Worm (Caenorhabditis elegans) whole organism, dauer: ENCODE data around the gene Y49F6C.6.

ENCODE experiments used
- unc-62 ChIP-seq: sonication (generic microtip); optimal IDR thresholded peaks from 2 replicates; lab custom pipeline; 2017; ENCODE audit warnings: missing biosample characterization, missing genetic modification reagents, missing genetic modification characterization

The Y49F6C.6 gene

ce11 chrII:3371010-3371409 lies 4.0 kb upstream of the Y49F6C.6 start, which contains the start of gene bath-23:
bath-23 (plus strand) TSS chrII:3371310.
- no peak for TF ChIP-seq unc-62 (GFP tag; lab: Kevin White, UChicago)

ce11 chrII:3370061-3370460 lies 3.1 kb upstream of the Y49F6C.6 start, which contains the start of gene Y49F6C.8:
Y49F6C.8 (minus strand) TSS chrII:3370111.
- TF ChIP-seq unc-62 (GFP tag; lab: Kevin White, UChicago) = no peak

DNA sequence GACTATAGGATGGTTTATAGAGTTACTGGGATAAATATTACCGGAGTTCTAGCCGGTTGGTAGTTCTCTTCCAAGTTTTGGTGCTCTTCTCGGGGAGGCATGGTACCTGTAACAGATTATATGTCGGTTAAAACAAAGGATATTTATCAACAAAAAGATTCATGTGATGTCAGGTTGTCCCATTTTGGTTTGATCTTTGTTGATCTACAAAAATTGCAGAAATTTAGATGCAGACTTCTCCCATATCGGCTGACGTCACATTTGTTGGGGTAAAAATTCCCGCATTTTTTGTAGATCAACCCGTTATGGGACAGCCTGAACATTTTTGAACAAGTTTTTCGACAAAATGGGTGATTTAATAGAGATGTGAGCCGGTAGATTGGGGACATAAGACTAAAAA lies 1.1 kb upstream of the Y49F6C.6 start, which contains the start of gene Y49F6C.7:
Gene Y49F6C.7, minus strand, starts transcription at position 101 of the 400 bp plus-strand sequence.
- no peak for TF ChIP-seq unc-62 (GFP tag; lab: Kevin White, UChicago)

ce11 chrII:3358834-3359233 lies 8.2 kb downstream of the Y49F6C.6 start, which contains the start of the genes lido-14 and bath-27:
lido-14 (plus strand) TSS chrII:3359134.
bath-27 (plus strand) TSS chrII:3359139.
- TF ChIP-seq unc-62 (GFP tag; lab: Kevin White, UChicago) = no peak

- TF ChIP-seq unc-62 (GFP tag; lab: Kevin White, UChicago) = no peak
Observed at ce11 chrII:3349820-3350291, 17.1 kb downstream of the Y49F6C.6 start, which contains the start of gene F14D2.8. F14D2.8 (minus strand) TSS chrII:3349870.

DNA sequence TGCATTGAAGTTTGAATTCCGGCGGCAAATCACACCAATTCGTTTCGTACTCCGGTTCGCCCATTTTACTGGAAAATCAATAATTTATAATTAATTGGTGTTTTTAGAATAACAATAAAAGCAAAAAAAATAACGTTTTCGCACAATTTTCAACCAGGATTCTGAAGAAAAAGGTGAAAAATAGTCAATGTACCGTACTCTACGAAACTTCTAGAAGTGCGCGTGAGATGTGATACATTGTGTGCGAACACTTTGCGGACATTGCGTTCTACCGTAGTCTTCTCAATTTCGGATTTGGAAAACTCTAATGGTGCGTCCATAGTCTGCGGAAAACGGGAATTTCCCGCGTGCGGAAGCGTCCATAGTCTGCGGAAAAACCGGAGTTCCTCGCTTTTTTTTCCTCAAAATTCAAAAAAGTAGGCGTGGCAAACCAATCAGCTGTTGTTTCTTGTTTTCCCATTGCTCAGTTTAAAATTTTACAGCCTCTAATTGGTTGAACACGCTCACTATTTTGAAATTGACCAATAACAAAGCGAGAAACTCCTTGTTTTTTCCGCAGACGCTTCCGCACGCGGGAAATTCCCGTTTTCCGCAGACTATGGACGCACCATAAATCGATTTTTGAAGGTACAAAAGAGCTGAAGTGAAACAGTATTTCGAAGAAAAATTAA lies 18.9 kb downstream of the Y49F6C.6 start, which contains the start of the genes F14D2.14 and bath-29:
Gene F14D2.14, minus strand, starts transcription at position 51 of the 671 bp plus-strand sequence.
Gene bath-29, plus strand, starts transcription at position 621 of the 671 bp plus-strand sequence.
- no peak for TF ChIP-seq unc-62 (GFP tag; lab: Kevin White, UChicago)

DNA sequence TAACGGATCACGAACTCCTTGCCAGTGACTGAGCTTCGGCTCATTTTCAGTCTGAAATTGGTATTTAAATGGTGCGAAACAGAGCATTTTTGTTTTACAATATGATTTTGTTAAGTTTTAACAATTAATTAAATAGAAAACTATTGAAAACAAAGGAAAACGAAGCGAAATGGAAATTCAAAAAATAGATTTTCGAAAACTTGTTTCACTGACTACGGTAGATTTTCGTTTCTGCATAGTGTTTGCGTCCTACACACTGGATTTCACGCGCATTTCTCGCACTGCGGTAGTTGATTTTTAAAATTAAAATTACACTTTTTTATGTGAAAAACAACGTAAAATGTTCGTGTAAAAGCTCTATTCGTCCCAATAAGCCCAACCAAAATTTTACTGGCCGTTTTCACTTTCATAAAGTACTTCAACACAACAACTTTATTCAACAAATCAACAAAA lies 20.6 kb downstream of the Y49F6C.6 start, which contains the start of gene bath-30:
Gene bath-30, minus strand, starts transcription at position 51 of the 453 bp plus-strand sequence.
- no peak for TF ChIP-seq unc-62 (GFP tag; lab: Kevin White, UChicago)

DNA sequence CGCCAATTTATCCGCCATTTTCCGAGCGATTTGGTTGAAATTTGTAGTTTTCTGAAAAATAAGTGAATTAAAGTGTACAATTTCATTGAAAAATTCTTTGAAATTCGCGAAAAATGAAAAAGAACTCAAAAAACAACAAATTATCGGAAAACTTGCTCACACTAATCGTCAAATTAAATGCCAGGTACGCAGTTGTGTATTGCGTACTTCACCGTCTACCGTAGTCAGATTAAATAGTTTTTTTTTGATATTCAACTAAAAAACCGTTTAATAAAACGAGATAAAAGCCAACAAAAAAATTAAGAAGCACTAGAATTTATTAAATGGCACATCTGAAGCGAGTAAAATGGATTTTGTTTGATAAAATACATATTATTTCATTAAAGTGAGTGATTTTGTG lies 22.1 kb downstream of the Y49F6C.6 start, which contains the start of gene bath-28:
Gene bath-28, minus strand, starts transcription at position 51 of the 400 bp plus-strand sequence.
- TF ChIP-seq unc-62 (GFP tag; lab: Kevin White, UChicago) = no peak

- no peak for TF ChIP-seq unc-62 (GFP tag; lab: Kevin White, UChicago)
Observed at ce11 chrII:3343714-3344113, 23.3 kb downstream of the Y49F6C.6 start, which contains the start of gene F14D2.15. F14D2.15 (minus strand) TSS chrII:3343814.

DNA sequence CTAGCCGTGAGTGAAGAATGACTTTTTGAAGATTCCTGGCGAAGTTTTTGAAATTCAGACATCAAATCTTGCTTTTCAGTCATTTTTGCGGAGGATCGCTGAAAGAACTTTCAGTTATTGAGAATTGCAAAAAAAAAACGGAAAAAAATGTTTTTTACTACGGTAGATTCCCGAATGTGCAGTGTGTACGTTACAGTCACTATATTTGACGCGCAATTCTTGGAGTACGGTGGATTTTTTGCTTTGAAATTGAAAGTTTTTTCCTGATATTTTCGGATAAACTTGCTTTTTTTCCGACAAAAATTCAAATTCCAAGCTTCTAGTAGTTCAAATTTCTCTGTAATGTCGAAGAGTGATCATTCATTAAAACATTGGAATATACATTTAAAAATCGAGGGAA lies 25.0 kb downstream of the Y49F6C.6 start, which contains the start of gene F14D2.11:
Gene F14D2.11, minus strand, starts transcription at position 101 of the 400 bp plus-strand sequence.
- no peak for TF ChIP-seq unc-62 (GFP tag; lab: Kevin White, UChicago)

ce11 chrII:3340818-3341217 lies 26.2 kb downstream of the Y49F6C.6 start:
- no peak for TF ChIP-seq unc-62 (GFP tag; lab: Kevin White, UChicago)

- no peak for TF ChIP-seq unc-62 (GFP tag; lab: Kevin White, UChicago)
Observed at ce11 chrII:3340251-3340650, 26.7 kb downstream of the Y49F6C.6 start, which contains the start of gene F14D2.5. F14D2.5 (plus strand) TSS chrII:3340551.

- TF ChIP-seq unc-62 (GFP tag; lab: Kevin White, UChicago) = no peak
Observed at ce11 chrII:3338556-3338955, 28.4 kb downstream of the Y49F6C.6 start, which contains the start of gene F14D2.7. F14D2.7 (minus strand) TSS chrII:3338656.

DNA sequence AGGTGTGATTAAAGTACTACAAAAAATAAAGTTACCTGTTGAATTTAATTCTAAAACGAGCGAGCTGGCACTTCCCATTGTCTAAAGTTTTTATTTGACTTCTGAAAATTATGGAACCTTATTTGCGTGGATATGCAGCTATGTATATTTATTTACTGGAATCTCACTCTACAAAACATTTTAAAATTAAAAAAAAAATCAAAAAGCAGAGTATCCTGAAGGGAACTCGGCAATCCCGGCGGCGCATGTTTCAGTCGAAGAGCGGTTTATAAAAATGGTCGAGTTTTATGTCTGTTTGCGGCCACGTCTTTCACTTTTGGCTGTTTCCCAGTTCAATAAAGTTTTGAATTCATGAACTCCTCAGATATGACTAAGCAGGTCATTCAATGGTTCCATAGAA lies 30.0 kb downstream of the Y49F6C.6 start, which contains the start of gene F14D2.19:
Gene F14D2.19, minus strand, starts transcription at position 101 of the 400 bp plus-strand sequence.
- no peak for TF ChIP-seq unc-62 (GFP tag; lab: Kevin White, UChicago)

ce11 chrII:3332039-3332438 lies 35.0 kb downstream of the Y49F6C.6 start, which contains the start of gene irld-27:
irld-27 (plus strand) TSS chrII:3332339.
- TF ChIP-seq unc-62 (GFP tag; lab: Kevin White, UChicago) = no peak

DNA sequence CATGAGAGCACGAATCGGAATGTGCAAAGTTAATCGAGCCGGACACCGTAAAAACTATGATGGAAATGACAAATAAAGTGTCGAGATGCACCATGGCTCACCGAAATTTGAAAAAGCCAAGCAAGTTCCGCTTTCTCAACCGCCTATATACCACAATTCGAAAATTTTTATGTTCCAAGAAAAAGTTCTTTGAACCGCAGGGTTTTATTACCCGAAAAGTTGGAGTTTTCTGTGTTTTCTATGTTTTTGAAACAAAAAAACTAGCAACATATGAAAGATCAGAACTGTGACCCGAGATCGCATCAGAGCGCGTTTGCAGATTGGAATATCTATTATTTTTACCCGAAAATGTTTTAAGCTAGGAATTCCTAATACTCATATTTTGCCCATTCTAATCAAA lies 39.9 kb downstream of the Y49F6C.6 start, which contains the start of gene Y46D2A.3:
Gene Y46D2A.3, minus strand, starts transcription at position 101 of the 400 bp plus-strand sequence.
- no peak for TF ChIP-seq unc-62 (GFP tag; lab: Kevin White, UChicago)
